Fruit fly (Drosophila melanogaster) whole organism, prepupa: ENCODE data around the gene hyd.

Experiments used
- CG34406 ChIP-seq: fragments of 200-800 bp; sonication (Bioruptor generic); optimal IDR thresholded peaks from 3 replicates; lab custom pipeline; 2016; ENCODE audit warnings: missing biosample characterization, missing genetic modification characterization
- svp ChIP-seq: fragments of 200-800 bp; sonication (Bioruptor generic); peaks from one replicate; lab custom pipeline; 2016; ENCODE audit warnings: missing biosample characterization, missing genetic modification characterization

dm6 chr3R:9739793-9740192, 14.4 kb upstream of the hyd start, which contains the start of gene side-VII:
- TF ChIP-seq CG34406 (GFP tag; lab: Kevin White, UChicago), result no peak
- no peak for TF ChIP-seq svp (GFP tag; lab: Kevin White, UChicago)
